Fruit fly (Drosophila melanogaster) whole organism, embryonic: ENCODE data around the gene CG14915.

Experiments used
- Abd-B ChIP-seq: fragments of 200-800 bp; sonication (Bioruptor generic); optimal IDR thresholded peaks from 2 replicates; lab custom pipeline; 2018; ENCODE audit warnings: missing biosample characterization, mild to moderate bottlenecking, missing genetic modification characterization, moderate library complexity
- Aef1 ChIP-seq: fragments of 200-800 bp; sonication (Bioruptor generic); IDR thresholded peaks from 3 replicates; pipeline ENCODE4 v1.3.6; 2022; ENCODE audit warnings: missing biosample characterization, missing genetic modification characterization
- CG10209 ChIP-seq: fragments of 200-800 bp; sonication (Bioruptor generic); optimal IDR thresholded peaks from 3 replicates; lab custom pipeline; 2017; ENCODE audit warnings: missing biosample characterization, mild to moderate bottlenecking, missing genetic modification characterization, missing genetic modification reagents
- CG11247 ChIP-seq: fragments of 200-800 bp; sonication (Bioruptor generic); IDR thresholded peaks from 2 replicates; pipeline ENCODE4 v1.3.6; 2022; ENCODE audit warnings: missing biosample characterization, missing genetic modification characterization
- CG11398 ChIP-seq: fragments of 200-800 bp; sonication (Bioruptor generic); optimal IDR thresholded peaks from 2 replicates; lab custom pipeline; 2016; ENCODE audit warnings: missing biosample characterization, missing genetic modification characterization
- CG12659 ChIP-seq: fragments of 200-800 bp; sonication (Bioruptor generic); optimal IDR thresholded peaks from 3 replicates; lab custom pipeline; 2017; ENCODE audit warnings: mild to moderate bottlenecking, missing biosample characterization, missing genetic modification reagents, missing genetic modification characterization
- CG15011 ChIP-seq: fragments of 200-800 bp; sonication (Bioruptor generic); optimal IDR thresholded peaks from 3 replicates; lab custom pipeline; 2018; ENCODE audit warnings: missing biosample characterization, mild to moderate bottlenecking, missing genetic modification characterization
- CG1602 ChIP-seq: fragments of 200-800 bp; sonication (Bioruptor generic); optimal IDR thresholded peaks from 3 replicates; lab custom pipeline; 2016; ENCODE audit warnings: missing biosample characterization, missing genetic modification characterization
- CG1603 ChIP-seq: fragments of 200-800 bp; sonication (Bioruptor generic); optimal IDR thresholded peaks from 2 replicates; lab custom pipeline; 2019; ENCODE audit warnings: missing biosample characterization, mild to moderate bottlenecking, missing genetic modification characterization, moderate library complexity
- CG1647 ChIP-seq: fragments of 200-800 bp; sonication (Bioruptor generic); optimal IDR thresholded peaks from 3 replicates; lab custom pipeline; 2016; ENCODE audit warnings: missing biosample characterization, missing genetic modification characterization
- CG17186 ChIP-seq: fragments of 200-800 bp; sonication (Bioruptor generic); optimal IDR thresholded peaks from 3 replicates; lab custom pipeline; 2017; ENCODE audit warnings: missing biosample characterization, missing genetic modification reagents, missing genetic modification characterization
- CG17359 ChIP-seq: fragments of 200-800 bp; sonication (Bioruptor generic); optimal IDR thresholded peaks from 3 replicates; lab custom pipeline; 2018; ENCODE audit warnings: missing biosample characterization, mild to moderate bottlenecking, missing genetic modification characterization, moderate library complexity
- CG2120 ChIP-seq: fragments of 200-800 bp; sonication (Bioruptor generic); optimal IDR thresholded peaks from 3 replicates; lab custom pipeline; 2016; ENCODE audit warnings: missing biosample characterization, missing genetic modification characterization
- CG30403 ChIP-seq: fragments of 200-800 bp; sonication (Bioruptor generic); optimal IDR thresholded peaks from 3 replicates; lab custom pipeline; 2016; ENCODE audit warnings: missing biosample characterization, missing genetic modification characterization
- CG3407 ChIP-seq: fragments of 200-800 bp; sonication (Bioruptor generic); optimal IDR thresholded peaks from 2 replicates; lab custom pipeline; 2018; ENCODE audit warnings: missing biosample characterization, mild to moderate bottlenecking, missing genetic modification characterization
- CG6813 ChIP-seq: fragments of 200-800 bp; sonication (Bioruptor generic); optimal IDR thresholded peaks from 2 replicates; lab custom pipeline; 2017; ENCODE audit warnings: missing biosample characterization, missing genetic modification characterization, mild to moderate bottlenecking, moderate library complexity, missing genetic modification reagents
- CG8924 ChIP-seq: fragments of 200-800 bp; optimal IDR thresholded peaks from 3 replicates; lab custom pipeline; 2019; ENCODE audit warnings: missing biosample characterization, mild to moderate bottlenecking, missing genetic modification characterization, moderate library complexity
- CG9932 ChIP-seq: fragments of 200-800 bp; sonication (Bioruptor generic); IDR thresholded peaks from 2 replicates; pipeline ENCODE4 v1.3.6; 2022; ENCODE audit warnings: missing biosample characterization, missing genetic modification characterization
- D19A ChIP-seq: fragments of 200-800 bp; optimal IDR thresholded peaks from 3 replicates; lab custom pipeline; 2019; ENCODE audit warnings: missing biosample characterization, mild to moderate bottlenecking, missing genetic modification characterization, moderate library complexity
- Dp ChIP-seq: fragments of 200-800 bp; sonication (Bioruptor generic); optimal IDR thresholded peaks from 2 replicates; lab custom pipeline; 2018; ENCODE audit warnings: missing biosample characterization, mild to moderate bottlenecking, missing genetic modification characterization, moderate library complexity
- Elba2 ChIP-seq: fragments of 200-800 bp; sonication (Bioruptor generic); optimal IDR thresholded peaks from 3 replicates; lab custom pipeline; 2016; ENCODE audit warnings: missing biosample characterization, missing genetic modification characterization
- Hr51 ChIP-seq, 2 experiments: fragments of 200-800 bp; sonication (Bioruptor generic); optimal IDR thresholded peaks; 2 replicates in 1 of 2; 3 replicates in 1 of 2; lab custom pipeline; 2016 to 2018; ENCODE audit warnings: missing biosample characterization in 2 of 2, missing genetic modification characterization in 2 of 2, mild to moderate bottlenecking in 1 of 2, moderate library complexity in 1 of 2
- MTF-1 ChIP-seq: fragments of 200-800 bp; sonication (Bioruptor generic); optimal IDR thresholded peaks from 2 replicates; lab custom pipeline; 2018; ENCODE audit warnings: missing biosample characterization, mild to moderate bottlenecking, missing genetic modification characterization, borderline replicate concordance
- Max ChIP-seq: fragments of 200-800 bp; sonication (Bioruptor generic); optimal IDR thresholded peaks from 2 replicates; lab custom pipeline; 2016; ENCODE audit warnings: missing biosample characterization, mild to moderate bottlenecking, missing genetic modification characterization
- NC2α ChIP-seq: fragments of 200-800 bp; sonication (Bioruptor generic); optimal IDR thresholded peaks from 2 replicates; lab custom pipeline; 2016; ENCODE audit warnings: missing biosample characterization, missing genetic modification characterization
- Sox100B ChIP-seq: fragments of 200-800 bp; sonication (Bioruptor generic); optimal IDR thresholded peaks from 3 replicates; lab custom pipeline; 2018; ENCODE audit warnings: missing biosample characterization, mild to moderate bottlenecking, missing genetic modification characterization
- Sox102F ChIP-seq: fragments of 200-800 bp; sonication (Bioruptor generic); optimal IDR thresholded peaks from 2 replicates; lab custom pipeline; 2018; ENCODE audit warnings: missing biosample characterization, mild to moderate bottlenecking, missing genetic modification characterization, moderate library complexity
- TFAM ChIP-seq: fragments of 200-800 bp; sonication (Bioruptor generic); optimal IDR thresholded peaks from 2 replicates; lab custom pipeline; 2017; ENCODE audit warnings: missing biosample characterization, missing genetic modification characterization, inconsistent platforms
- YL-1 ChIP-seq: fragments of 200-800 bp; sonication (Bioruptor generic); optimal IDR thresholded peaks from 3 replicates; lab custom pipeline; 2017; ENCODE audit warnings: missing biosample characterization, mild to moderate bottlenecking, missing genetic modification characterization
- bcd ChIP-seq: fragments of 200-800 bp; sonication (Bioruptor generic); optimal IDR thresholded peaks from 2 replicates; lab custom pipeline; 2017; ENCODE audit warnings: missing biosample characterization, mild to moderate bottlenecking, missing genetic modification characterization
- bowl ChIP-seq: fragments of 200-800 bp; sonication (Bioruptor generic); IDR thresholded peaks from 2 replicates; pipeline ENCODE4 v1.3.6; 2022; ENCODE audit warnings: missing biosample characterization, missing genetic modification characterization
- cad ChIP-seq: fragments of >200 bp; optimal IDR thresholded peaks from 2 replicates; lab custom pipeline; 2017; ENCODE audit warnings: missing biosample characterization, missing genetic modification characterization
- cato ChIP-seq: fragments of 200-800 bp; sonication (Bioruptor generic); optimal IDR thresholded peaks from 2 replicates; lab custom pipeline; 2016; ENCODE audit warnings: missing biosample characterization, missing genetic modification characterization, borderline replicate concordance
- cg ChIP-seq: fragments of 200-800 bp; sonication (Bioruptor generic); optimal IDR thresholded peaks from 3 replicates; lab custom pipeline; 2019; ENCODE audit warnings: missing biosample characterization, mild to moderate bottlenecking, missing genetic modification characterization, moderate library complexity
- croc ChIP-seq: fragments of 200-800 bp; sonication (Bioruptor generic); conservative IDR thresholded peaks from 3 replicates; pipeline ENCODE4 v1.3.6; 2022; ENCODE audit warnings: missing biosample characterization, missing genetic modification characterization
- dimm ChIP-seq: fragments of 200-800 bp; sonication (Bioruptor generic); IDR thresholded peaks from 2 replicates; pipeline ENCODE4 v1.3.6; 2022; ENCODE audit warnings: missing biosample characterization, missing genetic modification characterization
- emc ChIP-seq: fragments of 200-800 bp; sonication (Bioruptor generic); optimal IDR thresholded peaks from 2 replicates; lab custom pipeline; 2016; ENCODE audit warnings: missing biosample characterization, missing genetic modification characterization
- exex ChIP-seq: fragments of 200-800 bp; sonication (Bioruptor generic); optimal IDR thresholded peaks from 4 replicates; lab custom pipeline; 2018; ENCODE audit warnings: missing biosample characterization, mild to moderate bottlenecking, missing genetic modification characterization, moderate library complexity
- fd64A ChIP-seq: fragments of 200-800 bp; sonication (Bioruptor generic); optimal IDR thresholded peaks from 3 replicates; lab custom pipeline; 2018; ENCODE audit warnings: missing biosample characterization, mild to moderate bottlenecking, missing genetic modification characterization
- ind ChIP-seq: fragments of 200-800 bp; sonication (Bioruptor generic); optimal IDR thresholded peaks from 3 replicates; lab custom pipeline; 2016; ENCODE audit warnings: missing biosample characterization, missing genetic modification characterization
- jigr1 ChIP-seq: fragments of 200-800 bp; sonication (Bioruptor generic); IDR thresholded peaks from 3 replicates; pipeline ENCODE4 v1.3.6; 2022; ENCODE audit warnings: missing biosample characterization, missing genetic modification characterization
- jumu ChIP-seq: fragments of 200-800 bp; sonication (Bioruptor generic); optimal IDR thresholded peaks from 3 replicates; lab custom pipeline; 2016; ENCODE audit warnings: missing biosample characterization, missing genetic modification characterization
- nerfin-2 ChIP-seq: fragments of 200-800 bp; sonication (Bioruptor generic); IDR thresholded peaks from 2 replicates; pipeline ENCODE4 v1.3.6; 2022; ENCODE audit warnings: missing biosample characterization, missing genetic modification characterization; ENCODE audit not compliant: partially characterized antibody
- prd ChIP-seq, 3 experiments: fragments of >200 bp in 2 of 3; fragments of 200-800 bp in 1 of 3; sonication (Bioruptor generic) in 1 of 3; optimal IDR thresholded peaks in 2 of 3; IDR thresholded peaks in 1 of 3; 2 replicates in 2 of 3; 3 replicates in 1 of 3; pipeline versions ENCODE4 v1.3.6 to Lab custom; 2017 to 2022; ENCODE audit warnings: missing biosample characterization in 1 of 3, missing genetic modification characterization in 1 of 3
- pum ChIP-seq: fragments of 200-800 bp; sonication (Bioruptor generic); optimal IDR thresholded peaks from 2 replicates; lab custom pipeline; 2016; ENCODE audit warnings: missing biosample characterization, missing genetic modification characterization
- run ChIP-seq: fragments of 200-800 bp; sonication (Bioruptor generic); optimal IDR thresholded peaks from 3 replicates; lab custom pipeline; 2018; ENCODE audit warnings: missing biosample characterization, mild to moderate bottlenecking, missing genetic modification characterization
- sc ChIP-seq, 3 experiments: fragments of >200 bp in 2 of 3; fragments of 200-800 bp in 1 of 3; sonication (Bioruptor generic) in 1 of 3; optimal IDR thresholded peaks; 2 replicates in 2 of 3; 3 replicates in 1 of 3; lab custom pipeline; 2017; ENCODE audit warnings: mild to moderate bottlenecking in 1 of 3, missing biosample characterization in 1 of 3, missing genetic modification characterization in 1 of 3, missing genetic modification reagents in 1 of 3
- scrt ChIP-seq: fragments of 200-800 bp; sonication (Bioruptor generic); optimal IDR thresholded peaks from 2 replicates; lab custom pipeline; 2018; ENCODE audit warnings: missing biosample characterization, mild to moderate bottlenecking, missing genetic modification characterization, moderate library complexity

Gene CG14915

DNA sequence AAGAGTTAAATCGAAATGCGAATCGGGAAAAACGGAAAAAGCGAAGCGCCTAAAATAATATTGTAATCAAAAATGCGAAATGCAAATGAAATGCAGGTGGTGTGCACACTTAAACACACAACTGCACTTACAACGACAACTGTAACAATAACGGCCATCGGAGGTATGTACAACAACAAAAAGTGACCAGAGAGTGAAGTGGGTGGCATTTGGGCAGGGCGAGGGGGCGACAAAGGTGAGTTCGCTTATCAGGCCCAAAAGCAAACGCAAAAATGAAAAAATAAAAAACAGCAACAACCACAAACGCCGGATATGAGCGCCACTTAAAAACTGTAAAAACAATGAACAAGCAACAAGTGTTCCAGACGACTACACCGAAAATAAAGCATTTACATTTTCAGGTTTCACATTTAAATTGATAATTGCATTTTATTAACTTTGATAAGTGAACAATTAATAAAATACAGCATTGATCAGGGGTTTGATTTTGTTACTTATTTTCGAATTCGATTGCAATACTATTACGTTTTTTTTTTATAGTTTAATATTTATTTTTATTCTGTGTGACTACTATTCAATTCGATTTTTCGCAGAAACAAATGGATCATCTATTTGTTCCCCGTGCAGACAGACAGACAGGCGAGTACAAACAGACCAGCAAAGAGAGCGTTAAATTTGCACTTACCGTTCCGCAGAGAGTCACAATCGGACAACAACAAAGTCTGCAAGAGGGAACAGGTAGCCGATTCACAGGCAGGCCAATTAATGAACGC lies 5.5 kb upstream of the CG14915 start (continued):
- TF ChIP-seq NC2α (GFP tag; lab: Kevin White, UChicago): no peak
- TF ChIP-seq fd64A (GFP tag; lab: Kevin White, UChicago): no peak
- TF ChIP-seq CG11398: no peak
- no peak for TF ChIP-seq scrt (GFP tag; lab: Kevin White, UChicago)
- no peak for TF ChIP-seq cad (GFP tag; lab: Kevin White, UChicago)
- no peak for TF ChIP-seq cg (GFP tag; lab: Kevin White, UChicago)
- peak; percentile 63 for TF ChIP-seq CG2120 (GFP tag; lab: Kevin White, UChicago)
- TF ChIP-seq CG15011 (GFP tag; lab: Kevin White, UChicago): peak; percentile 16
- TF ChIP-seq bowl (GFP tag; lab: Robert Waterston, UW): no peak
- peak; percentile 25 for TF ChIP-seq Sox102F
- TF ChIP-seq CG6813 (GFP tag; lab: Kevin White, UChicago): no peak
- peak; percentile 21 for TF ChIP-seq CG12659 (GFP tag; lab: Kevin White, UChicago)
- TF ChIP-seq sc (optimal IDR thresholded peaks at IDR 0.05; lab: Kevin White, UChicago): no peak
- no peak for TF ChIP-seq sc (GFP tag; optimal IDR thresholded peaks at IDR 0.05; lab: Kevin White, UChicago)
- no peak for TF ChIP-seq CG3407 (GFP tag; lab: Kevin White, UChicago)
- TF ChIP-seq Max (GFP tag; lab: Kevin White, UChicago): no peak
- peak; percentile 25 for TF ChIP-seq ind (GFP tag; lab: Kevin White, UChicago)
- peak in 1 of 2 experiments; percentile 38 for TF ChIP-seq Hr51 (GFP tag; optimal IDR thresholded peaks at IDR 0.05; lab: Kevin White, UChicago)
- TF ChIP-seq cato (GFP tag; lab: Kevin White, UChicago): no peak
- no peak for TF ChIP-seq dimm (GFP tag; lab: Robert Waterston, UW)
- TF ChIP-seq CG17186 (GFP tag; lab: Kevin White, UChicago): no peak
- TF ChIP-seq CG30403: peak; percentile 42
- TF ChIP-seq run: no peak
- no peak for TF ChIP-seq MTF-1 (GFP tag; lab: Kevin White, UChicago)
- TF ChIP-seq CG1603: no peak
- TF ChIP-seq Aef1 (GFP tag; lab: Robert Waterston, UW): peak; percentile 45; the same call in 2 of the 3 replicates
- no peak for TF ChIP-seq jigr1 (GFP tag; lab: Robert Waterston, UW)
- no peak for TF ChIP-seq CG1647
- peak; percentile 10 for TF ChIP-seq exex
- no peak for TF ChIP-seq CG17359 (tag; lab: Kevin White, UChicago)
- TF ChIP-seq prd (optimal IDR thresholded peaks at IDR 0.05; lab: Kevin White, UChicago): no peak
- TF ChIP-seq prd (GFP tag; IDR thresholded peaks at IDR 0.05; lab: Robert Waterston, UW): peak; percentile 49
- TF ChIP-seq Elba2 (GFP tag; lab: Kevin White, UChicago): no peak
- no peak for TF ChIP-seq croc (GFP tag; lab: Robert Waterston, UW)
- TF ChIP-seq YL-1 (GFP tag; lab: Kevin White, UChicago): no peak
- no peak for TF ChIP-seq Sox100B (GFP tag; lab: Kevin White, UChicago)
- TF ChIP-seq Dp (GFP tag; lab: Kevin White, UChicago): no peak
- no peak; the same call in 1 of the 2 replicates for TF ChIP-seq CG11247 (GFP tag; lab: Robert Waterston, UW)
- TF ChIP-seq bcd (GFP tag; lab: Kevin White, UChicago): no peak
- TF ChIP-seq D19A (tag; lab: Kevin White, UChicago): no peak
- TF ChIP-seq CG10209 (GFP tag; lab: Kevin White, UChicago): peak; percentile 42
- TF ChIP-seq pum (GFP tag; lab: Kevin White, UChicago): no peak
- no peak for TF ChIP-seq nerfin-2 (GFP tag; lab: Robert Waterston, UW)
- peak; percentile 27 for TF ChIP-seq CG8924 (tag; lab: Kevin White, UChicago)
- TF ChIP-seq CG9932 (GFP tag; lab: Robert Waterston, UW): peak; percentile 66
- TF ChIP-seq CG1602 (GFP tag; lab: Kevin White, UChicago): no peak
- no peak for TF ChIP-seq Abd-B (GFP tag; lab: Kevin White, UChicago)
- no peak for TF ChIP-seq TFAM (GFP tag; lab: Kevin White, UChicago)
- no peak for TF ChIP-seq jumu
- no peak for TF ChIP-seq emc (GFP tag; lab: Kevin White, UChicago)
